Fruit fly (Drosophila melanogaster): Measurements from ENCODE around the gene Nup154.

Gene Nup154

DNA sequence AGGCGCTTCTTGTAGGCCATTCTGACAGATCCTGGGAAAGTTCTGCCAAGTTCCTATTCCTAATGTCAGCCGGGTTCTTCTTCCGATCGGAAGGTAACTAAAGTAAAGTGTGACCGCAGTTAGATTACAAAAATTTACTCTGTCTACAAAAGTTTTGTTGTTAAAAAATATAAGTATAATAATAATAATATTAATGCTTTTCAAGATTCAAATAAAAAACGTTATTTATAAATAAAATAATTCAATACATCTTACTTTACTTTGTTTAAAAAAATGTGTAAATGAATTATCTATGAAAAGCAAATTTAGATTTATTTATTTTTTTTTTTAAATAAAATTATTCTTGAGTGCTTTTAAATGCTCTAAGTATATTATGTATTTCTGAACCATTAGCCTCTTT, 29.4 kb upstream of the Nup154 start, which contains the start of gene abo:
TSS of gene abo (minus strand) at position 101 of the 400 bp plus-strand sequence.
- peak; percentile 34 for TF ChIP-seq YL-1 (GFP tag; optimal IDR thresholded peaks at IDR 0.05)
- no peak for TF ChIP-seq Antp (GFP tag; optimal IDR thresholded peaks at IDR 0.05)
- no peak for TF ChIP-seq CG32767 (GFP tag; IDR thresholded peaks at IDR 0.05)
- TF ChIP-seq tgo (GFP tag; IDR thresholded peaks at IDR 0.05): no peak
- TF ChIP-seq gfzf (GFP tag; optimal IDR thresholded peaks at IDR 0.05): peak; percentile 13
- no peak for TF ChIP-seq CG2129 (GFP tag; IDR thresholded peaks at IDR 0.05; ENCODE audit: partially characterized antibody)

DNA sequence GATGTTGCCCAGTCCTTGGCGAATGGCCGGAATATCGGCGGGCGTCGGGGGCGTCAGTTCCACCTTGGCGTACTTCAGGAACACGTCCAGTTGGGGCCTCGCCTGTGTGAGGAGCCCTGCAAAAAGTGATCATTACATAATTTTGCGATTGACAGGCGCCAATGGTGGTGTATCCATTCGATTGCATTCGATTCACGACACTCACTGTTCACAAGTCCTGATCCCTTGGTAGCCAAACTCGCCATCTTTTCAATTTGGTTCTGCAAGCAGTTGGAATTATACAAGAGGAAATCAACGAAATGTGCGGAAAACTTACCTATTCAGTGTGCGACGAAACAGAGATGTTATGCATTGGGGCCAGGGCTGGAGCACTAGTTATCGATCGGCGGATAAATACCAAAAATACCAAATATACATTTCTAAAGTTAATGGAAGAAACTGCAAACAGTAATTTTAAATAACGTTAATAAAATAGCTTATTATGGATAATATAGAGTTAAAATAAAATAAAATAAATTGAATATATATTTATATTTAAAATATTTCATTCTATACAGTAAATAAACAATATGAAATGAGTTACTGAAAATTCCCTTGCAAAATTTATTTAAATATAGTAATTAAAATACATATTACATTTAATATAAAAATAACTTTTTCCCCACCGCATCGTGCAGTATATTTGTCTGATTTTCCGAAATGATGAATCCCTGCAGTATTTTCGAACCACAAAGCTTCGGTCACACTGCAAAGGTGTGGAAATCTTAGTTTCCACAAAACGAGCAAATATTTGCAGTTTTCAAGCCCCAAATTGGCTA, 28.4 kb upstream of the Nup154 start, which contains the start of the genes ATPsynG and SCAR:
TSS of gene ATPsynG (minus strand) at position 354 of the 818 bp plus-strand sequence.
TSS of gene SCAR (plus strand) at position 727 of the 818 bp plus-strand sequence.
- TF ChIP-seq CG7745 (tag; optimal IDR thresholded peaks at IDR 0.05) (no peak), lbe (GFP tag; optimal IDR thresholded peaks at IDR 0.05) (no peak), B-H1 (GFP tag; IDR thresholded peaks at IDR 0.05) (no peak), Pdp1 (GFP tag; optimal IDR thresholded peaks at IDR 0.05) (peak in 1 of 2 experiments; percentile 98), trem (tag; optimal IDR thresholded peaks at IDR 0.05) (peak; percentile 30), lola (GFP tag; optimal IDR thresholded peaks at IDR 0.05) (peak in 1 of 3 experiments; percentile 4), CG3281 (GFP tag; optimal IDR thresholded peaks at IDR 0.05) (peak; percentile 98), Myb (GFP tag; optimal IDR thresholded peaks at IDR 0.05) (peak; percentile 11), CG7556 (GFP tag; optimal IDR thresholded peaks at IDR 0.05) (no peak), Meics (GFP tag; optimal IDR thresholded peaks at IDR 0.05) (peak; percentile 13), ftz-f1 (GFP tag; optimal IDR thresholded peaks at IDR 0.05) (peak; percentile 31), kni (GFP tag; optimal IDR thresholded peaks at IDR 0.05) (no peak), pzg (GFP tag; optimal IDR thresholded peaks at IDR 0.05) (peak; percentile 38), CG30403 (GFP tag; optimal IDR thresholded peaks at IDR 0.05) (no peak), row (GFP tag; IDR thresholded peaks at IDR 0.05) (peak; percentile 51; the same call in 1 of the 3 replicates), Dbx (GFP tag; IDR thresholded peaks at IDR 0.05) (peak; percentile 34; the same call in 1 of the 3 replicates), CG8924 (tag; optimal IDR thresholded peaks at IDR 0.05) (peak; percentile 29), Asciz (GFP tag; optimal IDR thresholded peaks at IDR 0.05) (no peak), CG6654 (GFP tag; optimal IDR thresholded peaks at IDR 0.05) (no peak), CG1832 (GFP tag; optimal IDR thresholded peaks at IDR 0.05) (no peak), gfzf (GFP tag; optimal IDR thresholded peaks at IDR 0.05) (peak; percentile 58), nmo (GFP tag; optimal IDR thresholded peaks at IDR 0.05) (peak; percentile 32), CG12391 (tag; optimal IDR thresholded peaks at IDR 0.05) (peak; percentile 44), wdn (GFP tag; IDR thresholded peaks at IDR 0.05) (no peak), CG17829 (tag; optimal IDR thresholded peaks at IDR 0.05) (peak; percentile 22), stwl (tag; optimal IDR thresholded peaks at IDR 0.05) (peak; percentile 41), CG8388 (GFP tag; optimal IDR thresholded peaks at IDR 0.05) (peak; percentile 16), fd102C (GFP tag; optimal IDR thresholded peaks at IDR 0.05) (no peak), vfl (GFP tag; optimal IDR thresholded peaks at IDR 0.05) (no peak), CG15514 (GFP tag; optimal IDR thresholded peaks at IDR 0.05) (peak; percentile 1), jumu (GFP tag; optimal IDR thresholded peaks at IDR 0.05) (no peak), YL-1 (GFP tag; optimal IDR thresholded peaks at IDR 0.05) (peak; percentile 79), Ets65A (GFP tag) (peak; percentile 29), ara (GFP tag; IDR thresholded peaks at IDR 0.05) (no peak), Nf-YC (tag; optimal IDR thresholded peaks at IDR 0.05) (no peak), Elba2 (GFP tag; optimal IDR thresholded peaks at IDR 0.05) (peak; percentile 50), CG14710 (tag; optimal IDR thresholded peaks at IDR 0.05) (peak; percentile 47), insv (GFP tag; optimal IDR thresholded peaks at IDR 0.05) (no peak), zfh1 (GFP tag; IDR thresholded peaks at IDR 0.05) (no peak), CG9609 (GFP tag; optimal IDR thresholded peaks at IDR 0.05) (no peak), phol (tag; optimal IDR thresholded peaks at IDR 0.05) (peak; percentile 31), MESR4 (GFP tag; optimal IDR thresholded peaks at IDR 0.05) (peak; percentile 94)
